Fruit fly (Drosophila melanogaster) whole organism, embryonic: ENCODE measurements around the gene CG6294.

Source experiments
- Abd-B ChIP-seq: fragments of 200-800 bp; sonication (Bioruptor generic); optimal IDR thresholded peaks from 2 replicates; lab custom pipeline; 2018; ENCODE audit warnings: missing biosample characterization, mild to moderate bottlenecking, missing genetic modification characterization, moderate library complexity
- Awh ChIP-seq: fragments of 200-800 bp; sonication (Bioruptor generic); IDR thresholded peaks from 2 replicates; pipeline ENCODE4, ENCODE4 v1.3.6; 2022; ENCODE audit warnings: missing biosample characterization, missing genetic modification characterization
- Blimp-1 ChIP-seq: fragments of 200-800 bp; sonication (Bioruptor generic); optimal IDR thresholded peaks from 3 replicates; lab custom pipeline; 2018; ENCODE audit warnings: missing biosample characterization, missing genetic modification characterization, mild to moderate bottlenecking, moderate library complexity, missing genetic modification reagents
- CG10274 ChIP-seq: fragments of 200-800 bp; sonication (Bioruptor generic); optimal IDR thresholded peaks from 3 replicates; lab custom pipeline; 2017; ENCODE audit warnings: missing biosample characterization, mild to moderate bottlenecking, missing genetic modification characterization
- CG11456 ChIP-seq: fragments of 200-800 bp; sonication (Bioruptor generic); IDR thresholded peaks from 3 replicates; pipeline ENCODE4 v1.3.6; 2022; ENCODE audit warnings: missing biosample characterization, missing genetic modification characterization
- CG1233 ChIP-seq: fragments of 200-800 bp; sonication (Bioruptor generic); optimal IDR thresholded peaks from 4 replicates; lab custom pipeline; 2018; ENCODE audit warnings: missing biosample characterization, mild to moderate bottlenecking, missing genetic modification characterization
- CG12659 ChIP-seq: fragments of 200-800 bp; sonication (Bioruptor generic); optimal IDR thresholded peaks from 3 replicates; lab custom pipeline; 2017; ENCODE audit warnings: mild to moderate bottlenecking, missing biosample characterization, missing genetic modification reagents, missing genetic modification characterization
- CG14965 ChIP-seq: fragments of 200-800 bp; sonication (Bioruptor generic); optimal IDR thresholded peaks from 2 replicates; lab custom pipeline; 2016; ENCODE audit warnings: missing biosample characterization, missing genetic modification characterization, borderline replicate concordance
- CG17328 ChIP-seq: fragments of 200-800 bp; sonication (Bioruptor generic); IDR thresholded peaks from 2 replicates; pipeline ENCODE4 v1.3.6; 2022; ENCODE audit warnings: missing biosample characterization, missing genetic modification characterization
- CG18011 ChIP-seq: fragments of 200-800 bp; sonication (Bioruptor generic); optimal IDR thresholded peaks from 2 replicates; lab custom pipeline; 2017; ENCODE audit warnings: missing biosample characterization, missing genetic modification characterization, mild to moderate bottlenecking, moderate library complexity, missing genotype
- CG33557 ChIP-seq: fragments of 200-800 bp; sonication (Bioruptor generic); optimal IDR thresholded peaks from 2 replicates; lab custom pipeline; 2019; ENCODE audit warnings: missing biosample characterization, mild to moderate bottlenecking, missing genetic modification characterization, moderate library complexity
- CG3847 ChIP-seq: fragments of 200-800 bp; sonication (Bioruptor generic); IDR thresholded peaks from 2 replicates; pipeline ENCODE4 v1.3.6; 2022; ENCODE audit warnings: missing biosample characterization, missing genetic modification characterization
- CG4424 ChIP-seq: fragments of 200-800 bp; sonication (Bioruptor generic); optimal IDR thresholded peaks from 3 replicates; lab custom pipeline; 2016; ENCODE audit warnings: missing biosample characterization, missing genetic modification characterization
- CG4707 ChIP-seq: fragments of 200-800 bp; sonication (Bioruptor generic); optimal IDR thresholded peaks from 2 replicates; lab custom pipeline; 2018; ENCODE audit warnings: missing biosample characterization, mild to moderate bottlenecking, missing genetic modification characterization, moderate library complexity
- CG6272 ChIP-seq: fragments of 200-800 bp; sonication (Bioruptor generic); IDR thresholded peaks from 2 replicates; pipeline ENCODE4 v1.3.6; 2022; ENCODE audit warnings: missing biosample characterization, missing genetic modification characterization
- CG8359 ChIP-seq: fragments of 200-800 bp; sonication (Bioruptor generic); optimal IDR thresholded peaks from 2 replicates; lab custom pipeline; 2017; ENCODE audit warnings: missing biosample characterization, mild to moderate bottlenecking, missing genetic modification characterization, borderline replicate concordance
- CG8944 ChIP-seq: fragments of 200-800 bp; sonication (Bioruptor generic); optimal IDR thresholded peaks from 3 replicates; lab custom pipeline; 2016; ENCODE audit warnings: missing biosample characterization, missing genetic modification characterization
- Chrac-16 ChIP-seq: fragments of 200-800 bp; sonication (Bioruptor generic); optimal IDR thresholded peaks from 3 replicates; lab custom pipeline; 2016; ENCODE audit warnings: missing biosample characterization, missing genetic modification characterization
- Deaf1 ChIP-seq: fragments of 200-800 bp; optimal IDR thresholded peaks from 3 replicates; lab custom pipeline; 2019; ENCODE audit warnings: missing biosample characterization, mild to moderate bottlenecking, missing genetic modification characterization, moderate library complexity
- Dip2 ChIP-seq: fragments of 200-800 bp; sonication (Bioruptor generic); IDR thresholded peaks from 2 replicates; pipeline ENCODE4 v1.3.6; 2022; ENCODE audit warnings: missing biosample characterization, missing genetic modification characterization
- Doc2 ChIP-seq: fragments of 200-800 bp; sonication (Bioruptor generic); IDR thresholded peaks from 2 replicates; pipeline ENCODE4 v1.3.6; 2022; ENCODE audit warnings: missing biosample characterization, missing genetic modification characterization
- Drgx ChIP-seq: fragments of 200-800 bp; sonication (Bioruptor generic); IDR thresholded peaks from 2 replicates; pipeline ENCODE4 v1.3.6; 2022; ENCODE audit warnings: missing biosample characterization, missing genetic modification characterization
- E2f2 ChIP-seq: fragments of 200-800 bp; sonication (Bioruptor generic); IDR thresholded peaks from 2 replicates; pipeline ENCODE4 v1.3.6; 2022; ENCODE audit warnings: missing biosample characterization, missing genetic modification characterization
- ERR ChIP-seq: fragments of 200-800 bp; sonication (Bioruptor generic); optimal IDR thresholded peaks from 2 replicates; lab custom pipeline; 2016; ENCODE audit warnings: missing biosample characterization, missing genetic modification characterization
- Ets65A ChIP-seq: fragments of 200-800 bp; sonication (Bioruptor generic); peaks from one replicate; lab custom pipeline; 2016; ENCODE audit warnings: missing biosample characterization, missing genetic modification characterization
- Fer1 ChIP-seq: fragments of 200-800 bp; sonication (Bioruptor generic); optimal IDR thresholded peaks from 2 replicates; lab custom pipeline; 2017; ENCODE audit warnings: missing biosample characterization, mild to moderate bottlenecking, missing genetic modification characterization
- Hand ChIP-seq: fragments of 200-800 bp; sonication (Bioruptor generic); optimal IDR thresholded peaks from 2 replicates; lab custom pipeline; 2017; ENCODE audit warnings: mild to moderate bottlenecking, missing biosample characterization, missing genetic modification reagents, missing genetic modification characterization
- Hr51 ChIP-seq, 2 experiments: fragments of 200-800 bp; sonication (Bioruptor generic); optimal IDR thresholded peaks; 2 replicates in 1 of 2; 3 replicates in 1 of 2; lab custom pipeline; 2016 to 2018; ENCODE audit warnings: missing biosample characterization in 2 of 2, missing genetic modification characterization in 2 of 2, mild to moderate bottlenecking in 1 of 2, moderate library complexity in 1 of 2
- Hr78 ChIP-seq, 2 experiments: fragments of 200-800 bp in 1 of 2; fragments of >200 bp in 1 of 2; sonication (Bioruptor generic) in 1 of 2; optimal IDR thresholded peaks; 2 replicates each; lab custom pipeline; 2017 to 2019; ENCODE audit warnings: missing biosample characterization in 2 of 2, missing genetic modification characterization in 2 of 2, mild to moderate bottlenecking in 1 of 2, moderate library complexity in 1 of 2
- Kr ChIP-seq: fragments of 200-800 bp; sonication (Bioruptor generic); optimal IDR thresholded peaks from 2 replicates; lab custom pipeline; 2017; ENCODE audit warnings: missing biosample characterization, mild to moderate bottlenecking, missing genetic modification characterization
- Mrtf ChIP-seq: fragments of 200-800 bp; sonication (Bioruptor generic); IDR thresholded peaks from 3 replicates; pipeline ENCODE4 v1.3.6; 2022; ENCODE audit warnings: missing biosample characterization, missing genetic modification characterization
- Myb ChIP-seq: fragments of 200-800 bp; sonication (Bioruptor generic); optimal IDR thresholded peaks from 2 replicates; lab custom pipeline; 2016; ENCODE audit warnings: missing biosample characterization, missing genetic modification characterization
- NC2α ChIP-seq: fragments of 200-800 bp; sonication (Bioruptor generic); optimal IDR thresholded peaks from 2 replicates; lab custom pipeline; 2016; ENCODE audit warnings: missing biosample characterization, missing genetic modification characterization
- NK7.1 ChIP-seq: fragments of 200-800 bp; sonication (Bioruptor generic); optimal IDR thresholded peaks from 3 replicates; lab custom pipeline; 2016; ENCODE audit warnings: missing biosample characterization, missing genetic modification characterization
- Side ChIP-seq: fragments of 200-800 bp; sonication (Bioruptor generic); optimal IDR thresholded peaks from 2 replicates; lab custom pipeline; 2016; ENCODE audit warnings: missing biosample characterization, missing genetic modification characterization
- ac ChIP-seq: fragments of 200-800 bp; sonication (Bioruptor generic); optimal IDR thresholded peaks from 3 replicates; lab custom pipeline; 2017; ENCODE audit warnings: missing biosample characterization, mild to moderate bottlenecking, missing genetic modification characterization
- amos ChIP-seq: fragments of 200-800 bp; sonication (Bioruptor generic); IDR thresholded peaks from 2 replicates; pipeline ENCODE4 v1.3.6; 2022; ENCODE audit warnings: missing biosample characterization, missing genetic modification characterization; ENCODE audit not compliant: partially characterized antibody
- ap ChIP-seq: fragments of 200-800 bp; sonication (Bioruptor generic); IDR thresholded peaks from 2 replicates; pipeline ENCODE4 v1.3.6; 2022; ENCODE audit warnings: missing biosample characterization, missing genetic modification characterization
- bab2 ChIP-seq: fragments of 200-800 bp; sonication (Bioruptor generic); optimal IDR thresholded peaks from 2 replicates; lab custom pipeline; 2016; ENCODE audit warnings: missing biosample characterization, missing genetic modification characterization
- br ChIP-seq: fragments of >200 bp; optimal IDR thresholded peaks from 2 replicates; lab custom pipeline; 2017
- cad ChIP-seq: fragments of >200 bp; optimal IDR thresholded peaks from 2 replicates; lab custom pipeline; 2017; ENCODE audit warnings: missing biosample characterization, missing genetic modification characterization
- dmrt99B ChIP-seq: fragments of 200-800 bp; sonication (Bioruptor generic); optimal IDR thresholded peaks from 2 replicates; lab custom pipeline; 2018; ENCODE audit warnings: missing biosample characterization, mild to moderate bottlenecking, missing genetic modification characterization, moderate library complexity
- dpn ChIP-seq, 2 experiments: fragments of 200-800 bp; sonication (Bioruptor generic); optimal IDR thresholded peaks; 3 replicates each; lab custom pipeline; 2016; ENCODE audit warnings: missing biosample characterization in 2 of 2, missing genetic modification characterization in 2 of 2
- emc ChIP-seq: fragments of 200-800 bp; sonication (Bioruptor generic); optimal IDR thresholded peaks from 2 replicates; lab custom pipeline; 2016; ENCODE audit warnings: missing biosample characterization, missing genetic modification characterization
- gt ChIP-seq: fragments of 200-800 bp; sonication (Bioruptor generic); IDR thresholded peaks from 2 replicates; pipeline ENCODE4 v1.3.6; 2022; ENCODE audit warnings: missing biosample characterization, missing genetic modification characterization
- jing ChIP-seq: fragments of 200-800 bp; sonication (Bioruptor generic); optimal IDR thresholded peaks from 2 replicates; lab custom pipeline; 2018; ENCODE audit warnings: missing biosample characterization, mild to moderate bottlenecking, missing genetic modification characterization
- kah ChIP-seq: fragments of 200-800 bp; sonication (Bioruptor generic); optimal IDR thresholded peaks from 2 replicates; lab custom pipeline; 2018; ENCODE audit warnings: missing biosample characterization, mild to moderate bottlenecking, missing genetic modification characterization
- kay ChIP-seq: fragments of 200-800 bp; sonication (Bioruptor generic); optimal IDR thresholded peaks from 2 replicates; lab custom pipeline; 2016; ENCODE audit warnings: missing biosample characterization, missing genetic modification characterization
- maf-S ChIP-seq: fragments of 200-800 bp; sonication (Bioruptor generic); optimal IDR thresholded peaks from 2 replicates; lab custom pipeline; 2016; ENCODE audit warnings: missing biosample characterization, missing genetic modification characterization
- tgo ChIP-seq: fragments of 200-800 bp; sonication (Bioruptor generic); IDR thresholded peaks from 3 replicates; pipeline ENCODE4 v1.3.6; 2022; ENCODE audit warnings: missing biosample characterization, missing genetic modification characterization
- tna ChIP-seq: fragments of 200-800 bp; sonication (Bioruptor generic); IDR thresholded peaks from 2 replicates; pipeline ENCODE4 v1.3.6; 2022; ENCODE audit warnings: missing biosample characterization, missing genetic modification characterization; ENCODE audit not compliant: partially characterized antibody
- twi ChIP-seq: fragments of 200-800 bp; optimal IDR thresholded peaks from 2 replicates; lab custom pipeline; 2019; ENCODE audit warnings: missing biosample characterization, mild to moderate bottlenecking, missing genetic modification characterization, moderate library complexity

CG6294 gene

DNA sequence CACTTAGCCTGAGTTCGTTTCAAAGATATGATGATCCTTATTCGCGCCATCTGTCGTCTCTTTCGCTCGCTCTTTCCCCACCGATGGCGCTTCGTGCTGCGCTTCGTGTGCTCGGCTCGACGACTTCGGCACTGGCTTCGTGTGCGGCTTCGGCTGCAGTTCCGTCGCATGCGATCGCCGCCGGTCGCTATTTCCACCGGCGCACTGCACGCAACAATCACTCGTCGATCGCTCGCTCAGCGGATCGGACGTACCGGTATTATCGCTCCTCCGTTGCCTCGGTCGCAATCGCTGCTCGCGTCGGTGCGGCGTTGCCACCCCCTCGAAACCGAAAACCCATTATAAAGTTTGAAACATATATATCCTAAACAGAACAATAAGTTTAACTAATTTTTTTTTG lies 36.3 kb downstream of the CG6294 start (continued):
- no peak for TF ChIP-seq ap
- TF ChIP-seq Fer1 (GFP tag; lab: Kevin White, UChicago) = no peak
- peak; percentile 6 for TF ChIP-seq kah (GFP tag; lab: Kevin White, UChicago)
- TF ChIP-seq Hand = no peak
- TF ChIP-seq gt (GFP tag; lab: Robert Waterston, UW) = no peak
- TF ChIP-seq emc (GFP tag; lab: Kevin White, UChicago) = no peak
- peak; percentile 73; the same call in 1 of the 3 replicates for TF ChIP-seq CG11456 (GFP tag; lab: Robert Waterston, UW)
- TF ChIP-seq CG8944 (GFP tag; lab: Kevin White, UChicago) = no peak
- peak; percentile 30 for TF ChIP-seq CG1233 (GFP tag; lab: Kevin White, UChicago)
- TF ChIP-seq Drgx (GFP tag; lab: Robert Waterston, UW) = no peak
- no peak for TF ChIP-seq maf-S
- TF ChIP-seq CG10274 = no peak
- peak; percentile 33; the same call in 1 of the 2 replicates for TF ChIP-seq tna (GFP tag; lab: Robert Waterston, UW)
- TF ChIP-seq cad (GFP tag; lab: Kevin White, UChicago) = no peak
- no peak for TF ChIP-seq Kr (GFP tag; lab: Kevin White, UChicago)
- TF ChIP-seq dmrt99B (tag; lab: Kevin White, UChicago) = peak; percentile 27
- no peak for TF ChIP-seq ERR (GFP tag; lab: Kevin White, UChicago)
- no peak for TF ChIP-seq bab2 (GFP tag; lab: Kevin White, UChicago)
- TF ChIP-seq Hr51 (GFP tag; optimal IDR thresholded peaks at IDR 0.05; lab: Kevin White, UChicago) = peak in 1 of 2 experiments; percentile 0
- peak; percentile 21 for TF ChIP-seq ac (GFP tag; lab: Kevin White, UChicago)
- TF ChIP-seq Ets65A = no peak
- TF ChIP-seq Myb = no peak
- TF ChIP-seq CG12659 (GFP tag; lab: Kevin White, UChicago) = no peak
- no peak for TF ChIP-seq Doc2 (GFP tag; lab: Robert Waterston, UW)
- TF ChIP-seq tgo (GFP tag; lab: Robert Waterston, UW) = no peak
- no peak for TF ChIP-seq CG18011 (GFP tag; lab: Kevin White, UChicago)
- peak; percentile 61 for TF ChIP-seq CG33557 (GFP tag; lab: Kevin White, UChicago)
- TF ChIP-seq amos (GFP tag; lab: Robert Waterston, UW) = peak; percentile 36; the same call in 1 of the 2 replicates
- peak; percentile 45; the same call in 1 of the 2 replicates for TF ChIP-seq Awh (GFP tag; lab: Robert Waterston, UW)
- TF ChIP-seq dpn (GFP tag; optimal IDR thresholded peaks at IDR 0.05; lab: Kevin White, UChicago) = no peak
- TF ChIP-seq kay (GFP tag; lab: Kevin White, UChicago) = no peak
- TF ChIP-seq br = no peak
- no peak for TF ChIP-seq Mrtf (GFP tag; lab: Robert Waterston, UW)
- TF ChIP-seq CG4707 (GFP tag; lab: Kevin White, UChicago) = peak; percentile 25
- no peak for TF ChIP-seq Blimp-1
- no peak for TF ChIP-seq Hr78 (GFP tag; optimal IDR thresholded peaks at IDR 0.05; lab: Kevin White, UChicago)
- peak; percentile 9 for TF ChIP-seq NC2α (GFP tag; lab: Kevin White, UChicago)
- TF ChIP-seq Chrac-16 (GFP tag; lab: Kevin White, UChicago) = no peak
- TF ChIP-seq Dip2 = no peak
- no peak for TF ChIP-seq CG6272 (GFP tag; lab: Robert Waterston, UW)
- no peak for TF ChIP-seq Side
- TF ChIP-seq NK7.1 = peak; percentile 7
- TF ChIP-seq CG14965 = no peak
- peak; percentile 44 for TF ChIP-seq twi (tag; lab: Kevin White, UChicago)
- TF ChIP-seq CG3847 (GFP tag; lab: Robert Waterston, UW) = no peak
- TF ChIP-seq E2f2 (GFP tag; lab: Robert Waterston, UW) = no peak
- peak; percentile 27 for TF ChIP-seq jing (GFP tag; lab: Kevin White, UChicago)
- TF ChIP-seq Deaf1 (tag; lab: Kevin White, UChicago) = peak; percentile 99
- TF ChIP-seq CG8359 (GFP tag; lab: Kevin White, UChicago) = no peak
- peak; percentile 44 for TF ChIP-seq CG17328 (GFP tag; lab: Robert Waterston, UW)
- no peak for TF ChIP-seq CG4424 (GFP tag; lab: Kevin White, UChicago)
- TF ChIP-seq Abd-B = no peak
